Fruit fly (Drosophila melanogaster) whole organism, prepupa: ENCODE measurements around the gene CG15027.

Source experiments
- Blimp-1 ChIP-seq: fragments of 200-800 bp; sonication (Bioruptor generic); optimal IDR thresholded peaks from 3 replicates; lab custom pipeline; 2017; ENCODE audit warnings: missing biosample characterization, missing genetic modification characterization, mild to moderate bottlenecking, moderate library complexity, missing genetic modification reagents
- CG10631 ChIP-seq: fragments of 200-800 bp; sonication (Bioruptor generic); optimal IDR thresholded peaks from 2 replicates; lab custom pipeline; 2016; ENCODE audit warnings: missing biosample characterization, missing genetic modification characterization
- CG10669 ChIP-seq: fragments of 200-800 bp; sonication (Bioruptor generic); optimal IDR thresholded peaks from 3 replicates; lab custom pipeline; 2018; ENCODE audit warnings: missing biosample characterization, mild to moderate bottlenecking, missing genetic modification characterization, moderate library complexity
- CG11294 ChIP-seq: fragments of 200-800 bp; sonication (Bioruptor generic); IDR thresholded peaks from 2 replicates; pipeline ENCODE4 v1.3.6; 2022; ENCODE audit warnings: missing biosample characterization, missing genetic modification characterization
- CG11762 ChIP-seq: fragments of 200-800 bp; sonication (Bioruptor generic); optimal IDR thresholded peaks from 3 replicates; lab custom pipeline; 2016; ENCODE audit warnings: missing biosample characterization, missing genetic modification characterization; ENCODE audit not compliant: insufficient read depth
- CG11902 ChIP-seq: fragments of 200-800 bp; sonication (Bioruptor generic); optimal IDR thresholded peaks from 3 replicates; lab custom pipeline; 2016; ENCODE audit warnings: missing biosample characterization, missing genetic modification characterization
- CG15336 ChIP-seq: fragments of 200-800 bp; sonication (Bioruptor generic); IDR thresholded peaks from 2 replicates; pipeline ENCODE4 v1.3.6; 2022; ENCODE audit warnings: missing biosample characterization, missing genetic modification characterization
- CG1621 ChIP-seq: fragments of 200-800 bp; sonication (Bioruptor generic); optimal IDR thresholded peaks from 3 replicates; lab custom pipeline; 2018; ENCODE audit warnings: missing biosample characterization, mild to moderate bottlenecking, missing genetic modification characterization
- CG16779 ChIP-seq: fragments of 200-800 bp; sonication (Bioruptor generic); optimal IDR thresholded peaks from 3 replicates; lab custom pipeline; 2017; ENCODE audit warnings: missing biosample characterization, mild to moderate bottlenecking, missing genetic modification characterization
- CG3032 ChIP-seq: fragments of 200-800 bp; optimal IDR thresholded peaks from 2 replicates; lab custom pipeline; 2019; ENCODE audit warnings: missing biosample characterization, mild to moderate bottlenecking, missing genetic modification characterization, moderate library complexity
- CG31627 ChIP-seq: fragments of 200-800 bp; sonication (Bioruptor generic); optimal IDR thresholded peaks from 3 replicates; lab custom pipeline; 2016; ENCODE audit warnings: missing biosample characterization, missing genetic modification characterization
- CG32006 ChIP-seq: fragments of 200-800 bp; sonication (Bioruptor generic); optimal IDR thresholded peaks from 3 replicates; lab custom pipeline; 2017; ENCODE audit warnings: missing biosample characterization, mild to moderate bottlenecking, missing genetic modification characterization
- CG34406 ChIP-seq: fragments of 200-800 bp; sonication (Bioruptor generic); optimal IDR thresholded peaks from 3 replicates; lab custom pipeline; 2016; ENCODE audit warnings: missing biosample characterization, missing genetic modification characterization
- CG4318 ChIP-seq: fragments of 200-800 bp; sonication (Bioruptor generic); optimal IDR thresholded peaks from 3 replicates; lab custom pipeline; 2017; ENCODE audit warnings: missing biosample characterization, mild to moderate bottlenecking, missing genetic modification characterization
- CG6163 ChIP-seq: fragments of 200-800 bp; sonication (Bioruptor generic); IDR thresholded peaks from 3 replicates; pipeline ENCODE4 v1.3.6; 2022; ENCODE audit warnings: missing biosample characterization, missing genetic modification characterization
- CG6276 ChIP-seq: fragments of 200-800 bp; sonication (Bioruptor generic); optimal IDR thresholded peaks from 2 replicates; lab custom pipeline; 2017; ENCODE audit warnings: missing biosample characterization, mild to moderate bottlenecking, missing genetic modification characterization
- CG6808 ChIP-seq: fragments of 200-800 bp; sonication (Bioruptor generic); optimal IDR thresholded peaks from 3 replicates; lab custom pipeline; 2017; ENCODE audit warnings: missing biosample characterization, missing genetic modification characterization, mild to moderate bottlenecking, moderate library complexity, missing genetic modification reagents
- CG7368 ChIP-seq: fragments of 200-800 bp; sonication (Bioruptor generic); optimal IDR thresholded peaks from 3 replicates; lab custom pipeline; 2016; ENCODE audit warnings: missing biosample characterization, missing genetic modification characterization
- CG8119 ChIP-seq: fragments of 200-800 bp; sonication (Bioruptor generic); IDR thresholded peaks from 3 replicates; pipeline ENCODE4 v1.3.6; 2022; ENCODE audit warnings: missing biosample characterization, missing genetic modification characterization
- CG8632 ChIP-seq: fragments of 200-800 bp; sonication (Bioruptor generic); optimal IDR thresholded peaks from 3 replicates; lab custom pipeline; 2016; ENCODE audit warnings: missing biosample characterization, missing genetic modification characterization
- CG9139 ChIP-seq: fragments of 200-800 bp; sonication (Bioruptor generic); optimal IDR thresholded peaks from 3 replicates; lab custom pipeline; 2017; ENCODE audit warnings: missing biosample characterization, mild to moderate bottlenecking, missing genetic modification characterization
- Eip75B ChIP-seq: fragments of 200-800 bp; sonication (Bioruptor generic); optimal IDR thresholded peaks from 3 replicates; lab custom pipeline; 2016; ENCODE audit warnings: missing biosample characterization, missing genetic modification characterization
- Eip78C ChIP-seq: fragments of 200-800 bp; sonication (Bioruptor generic); peaks from one replicate; lab custom pipeline; 2016; ENCODE audit warnings: missing biosample characterization, missing genetic modification characterization
- Ets21C ChIP-seq: fragments of 200-800 bp; sonication (Bioruptor generic); optimal IDR thresholded peaks from 3 replicates; lab custom pipeline; 2016; ENCODE audit warnings: missing biosample characterization, missing genetic modification characterization
- Ets96B ChIP-seq: fragments of 200-800 bp; optimal IDR thresholded peaks from 2 replicates; lab custom pipeline; 2019; ENCODE audit warnings: missing biosample characterization, mild to moderate bottlenecking, missing genetic modification characterization, moderate library complexity
- Gug ChIP-seq: fragments of 200-800 bp; sonication (Bioruptor generic); IDR thresholded peaks from 2 replicates; pipeline ENCODE4 v1.3.6; 2022; ENCODE audit warnings: missing biosample characterization, missing genetic modification characterization
- Hr38 ChIP-seq: sonication (Bioruptor generic); optimal IDR thresholded peaks from 2 replicates; lab custom pipeline; 2016; ENCODE audit warnings: missing biosample characterization, missing genetic modification characterization
- Hr39 ChIP-seq: fragments of 200-800 bp; sonication (Bioruptor generic); optimal IDR thresholded peaks from 2 replicates; lab custom pipeline; 2016; ENCODE audit warnings: missing biosample characterization, missing genetic modification characterization
- Hr4 ChIP-seq: fragments of 200-800 bp; sonication (Bioruptor generic); optimal IDR thresholded peaks from 3 replicates; lab custom pipeline; 2016; ENCODE audit warnings: missing biosample characterization, missing genetic modification characterization
- Lpt ChIP-seq: fragments of 200-800 bp; sonication (Bioruptor generic); optimal IDR thresholded peaks from 3 replicates; lab custom pipeline; 2016; ENCODE audit warnings: missing biosample characterization, missing genetic modification characterization
- Met ChIP-seq: fragments of 200-800 bp; sonication (Bioruptor generic); optimal IDR thresholded peaks from 3 replicates; lab custom pipeline; 2016; ENCODE audit warnings: missing biosample characterization, missing genetic modification characterization
- Sox15 ChIP-seq: fragments of 200-800 bp; sonication (Bioruptor generic); optimal IDR thresholded peaks from 3 replicates; lab custom pipeline; 2016; ENCODE audit warnings: missing biosample characterization, missing genetic modification characterization
- acj6 ChIP-seq: fragments of 200-800 bp; sonication (Bioruptor generic); optimal IDR thresholded peaks from 3 replicates; lab custom pipeline; 2016; ENCODE audit warnings: missing biosample characterization, missing genetic modification characterization
- cyc ChIP-seq: fragments of 200-800 bp; sonication (Bioruptor generic); optimal IDR thresholded peaks from 3 replicates; lab custom pipeline; 2016; ENCODE audit warnings: missing biosample characterization, missing genetic modification characterization
- dac ChIP-seq: fragments of 200-800 bp; sonication (Bioruptor generic); optimal IDR thresholded peaks from 2 replicates; lab custom pipeline; 2017; ENCODE audit warnings: missing biosample characterization, mild to moderate bottlenecking, missing genetic modification characterization
- dsx ChIP-seq: fragments of 200-800 bp; optimal IDR thresholded peaks from 3 replicates; lab custom pipeline; 2019; ENCODE audit warnings: missing biosample characterization, mild to moderate bottlenecking, missing genetic modification characterization, moderate library complexity; ENCODE audit not compliant: poor library complexity, severe bottlenecking
- eg ChIP-seq: fragments of 200-800 bp; sonication (Bioruptor generic); IDR thresholded peaks from 3 replicates; pipeline ENCODE4 v1.3.6; 2022; ENCODE audit warnings: missing biosample characterization, missing genetic modification characterization
- esn ChIP-seq: fragments of 200-800 bp; sonication (Bioruptor generic); optimal IDR thresholded peaks from 2 replicates; lab custom pipeline; 2016; ENCODE audit warnings: missing biosample characterization, mild to moderate bottlenecking, missing genetic modification characterization, moderate library complexity
- fd59A ChIP-seq: fragments of 200-800 bp; sonication (Bioruptor generic); optimal IDR thresholded peaks from 2 replicates; lab custom pipeline; 2017; ENCODE audit warnings: missing biosample characterization, mild to moderate bottlenecking, missing genetic modification characterization, missing genetic modification reagents
- fd85E ChIP-seq: fragments of 200-800 bp; sonication (Bioruptor generic); optimal IDR thresholded peaks from 3 replicates; lab custom pipeline; 2016; ENCODE audit warnings: missing biosample characterization, missing genetic modification characterization
- fkh ChIP-seq: fragments of 200-800 bp; sonication (Bioruptor generic); optimal IDR thresholded peaks from 3 replicates; lab custom pipeline; 2017; ENCODE audit warnings: missing biosample characterization, mild to moderate bottlenecking, missing genetic modification characterization, moderate library complexity
- lz ChIP-seq: fragments of 200-800 bp; sonication (Bioruptor generic); optimal IDR thresholded peaks from 3 replicates; lab custom pipeline; 2016; ENCODE audit warnings: missing biosample characterization, missing genetic modification characterization
- pdm3 ChIP-seq: fragments of 200-800 bp; sonication (Bioruptor generic); optimal IDR thresholded peaks from 3 replicates; lab custom pipeline; 2016; ENCODE audit warnings: missing biosample characterization, missing genetic modification characterization
- salr ChIP-seq, 2 experiments: fragments of 200-800 bp; sonication (Bioruptor generic); optimal IDR thresholded peaks; 3 replicates each; lab custom pipeline; 2016 to 2018; ENCODE audit warnings: missing biosample characterization in 2 of 2, missing genetic modification characterization in 2 of 2, mild to moderate bottlenecking in 1 of 2
- ss ChIP-seq, 2 experiments: fragments of 200-800 bp; sonication (Bioruptor generic); optimal IDR thresholded peaks; 2 replicates in 1 of 2; 3 replicates in 1 of 2; lab custom pipeline; 2017 to 2018; ENCODE audit warnings: mild to moderate bottlenecking in 2 of 2, missing biosample characterization in 2 of 2, missing genetic modification characterization in 2 of 2, moderate library complexity in 1 of 2
- topi ChIP-seq: fragments of 200-800 bp; sonication (Bioruptor generic); optimal IDR thresholded peaks from 3 replicates; lab custom pipeline; 2016; ENCODE audit warnings: missing biosample characterization, missing genetic modification characterization
- vri ChIP-seq: fragments of 200-800 bp; sonication (Bioruptor generic); optimal IDR thresholded peaks from 3 replicates; lab custom pipeline; 2016; ENCODE audit warnings: missing biosample characterization, mild to moderate bottlenecking, missing genetic modification characterization

Gene CG15027

DNA sequence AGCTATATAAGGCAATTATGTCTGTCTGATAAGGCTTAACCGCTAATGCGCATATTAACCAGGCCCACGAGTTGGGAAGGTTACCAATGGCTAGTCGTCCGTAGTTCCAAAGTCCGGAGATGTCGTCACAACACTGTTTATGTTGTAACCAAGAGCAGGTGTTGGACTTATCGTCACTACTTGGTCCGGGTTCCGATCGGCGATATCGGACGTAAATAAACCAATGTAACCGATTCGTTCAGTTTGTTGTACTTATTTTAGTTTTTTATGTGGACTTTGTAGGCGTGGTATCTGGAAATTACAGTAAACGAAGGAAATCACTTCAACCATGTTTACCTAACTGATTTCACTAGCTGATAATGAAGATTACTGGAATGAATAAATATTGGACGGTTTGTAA, 7.2 kb downstream of the CG15027 start:
- TF ChIP-seq CG16779 (tag; lab: Kevin White, UChicago) (no peak), Sox15 (GFP tag; lab: Kevin White, UChicago) (no peak), fd59A (no peak), cyc (GFP tag; lab: Kevin White, UChicago) (no peak), ss (GFP tag; optimal IDR thresholded peaks at IDR 0.05; lab: Kevin White, UChicago) (peak in 1 of 2 experiments; percentile 51), salr (GFP tag; optimal IDR thresholded peaks at IDR 0.05; lab: Kevin White, UChicago) (peak in 1 of 2 experiments; percentile 17), CG10669 (GFP tag; lab: Kevin White, UChicago) (peak; percentile 32), topi (no peak), CG10631 (GFP tag; lab: Kevin White, UChicago) (no peak), CG11762 (GFP tag; lab: Kevin White, UChicago) (no peak), eg (GFP tag; lab: Robert Waterston, UW) (no peak), CG9139 (peak; percentile 47), Hr39 (GFP tag; lab: Kevin White, UChicago) (no peak), CG15336 (no peak; the same call in 1 of the 2 replicates), CG7368 (GFP tag; lab: Kevin White, UChicago) (no peak), CG32006 (no peak), Lpt (GFP tag; lab: Kevin White, UChicago) (no peak), CG6276 (GFP tag; lab: Kevin White, UChicago) (no peak), CG34406 (GFP tag; lab: Kevin White, UChicago) (no peak), lz (GFP tag; lab: Kevin White, UChicago) (no peak), CG11294 (GFP tag; lab: Robert Waterston, UW) (no peak), Eip75B (GFP tag; lab: Kevin White, UChicago) (no peak), fkh (GFP tag; lab: Kevin White, UChicago) (peak; percentile 86), acj6 (GFP tag; lab: Kevin White, UChicago) (no peak), CG6808 (GFP tag; lab: Kevin White, UChicago) (peak; percentile 36), CG4318 (no peak), Hr38 (GFP tag; lab: Kevin White, UChicago) (no peak), Blimp-1 (GFP tag; lab: Kevin White, UChicago) (no peak), CG1621 (peak; percentile 22), CG31627 (GFP tag; lab: Kevin White, UChicago) (no peak), CG8632 (GFP tag; lab: Kevin White, UChicago) (peak; percentile 5), Eip78C (peak; percentile 71)

DNA sequence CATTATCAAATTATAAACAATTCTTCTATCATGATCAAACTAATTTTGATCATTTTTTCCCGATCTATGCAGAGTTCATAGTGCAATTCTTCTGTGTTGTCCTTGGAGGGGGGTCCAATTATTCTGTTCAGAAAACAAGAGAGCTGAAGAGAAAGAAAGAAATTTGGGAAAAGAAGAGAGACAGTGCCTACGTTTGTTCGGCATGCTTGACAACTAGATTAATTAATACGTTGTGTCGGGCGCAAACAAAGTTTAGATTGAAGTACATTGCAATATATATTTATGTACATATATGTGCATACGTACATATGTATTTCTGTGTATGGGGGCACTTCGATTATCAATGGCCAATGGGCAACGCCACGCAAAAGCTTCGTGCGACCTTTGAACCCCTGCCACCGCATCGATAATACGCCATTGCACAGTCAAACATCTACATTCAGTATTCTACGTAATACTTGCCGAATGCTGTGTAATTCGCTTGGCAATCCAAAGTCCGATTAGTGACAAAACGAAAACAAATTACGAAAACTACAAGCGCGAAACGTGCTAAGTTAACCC, 8.0 kb downstream of the CG15027 start:
- TF ChIP-seq CG10669 (GFP tag; lab: Kevin White, UChicago), result no peak
- TF ChIP-seq ss (GFP tag; optimal IDR thresholded peaks at IDR 0.05; lab: Kevin White, UChicago), result peak; percentile 33 to 46
- peak; percentile 21 for TF ChIP-seq CG16779 (tag; lab: Kevin White, UChicago)
- no peak for TF ChIP-seq cyc (GFP tag; lab: Kevin White, UChicago)
- no peak for TF ChIP-seq CG10631 (GFP tag; lab: Kevin White, UChicago)
- no peak for TF ChIP-seq CG8632 (GFP tag; lab: Kevin White, UChicago)
- no peak for TF ChIP-seq CG11294 (GFP tag; lab: Robert Waterston, UW)
- no peak for TF ChIP-seq CG8119 (GFP tag; lab: Robert Waterston, UW)
- TF ChIP-seq Hr4 (GFP tag; lab: Kevin White, UChicago), result no peak
- TF ChIP-seq fd85E (GFP tag; lab: Kevin White, UChicago), result no peak
- TF ChIP-seq Hr38 (GFP tag; lab: Kevin White, UChicago), result no peak
- TF ChIP-seq Met (GFP tag; lab: Kevin White, UChicago), result no peak
- TF ChIP-seq Gug, result no peak
- no peak for TF ChIP-seq CG11902 (GFP tag; lab: Kevin White, UChicago)
- TF ChIP-seq CG32006, result no peak
- TF ChIP-seq CG34406 (GFP tag; lab: Kevin White, UChicago), result no peak
- TF ChIP-seq CG6276 (GFP tag; lab: Kevin White, UChicago), result peak; percentile 28
- 0 out of 3 replicates have a peak, but pooled peaks have one; percentile 19 for TF ChIP-seq eg (GFP tag; lab: Robert Waterston, UW)
- TF ChIP-seq fd59A, result no peak
- TF ChIP-seq vri (GFP tag; lab: Kevin White, UChicago), result no peak
- TF ChIP-seq CG7368 (GFP tag; lab: Kevin White, UChicago), result no peak
- no peak for TF ChIP-seq pdm3 (GFP tag; lab: Kevin White, UChicago)
- no peak for TF ChIP-seq CG3032 (tag; lab: Kevin White, UChicago)
- no peak for TF ChIP-seq CG15336
- no peak for TF ChIP-seq Ets21C
- TF ChIP-seq Blimp-1 (GFP tag; lab: Kevin White, UChicago), result no peak
- no peak for TF ChIP-seq topi
- no peak for TF ChIP-seq CG6163
- no peak for TF ChIP-seq dsx
- TF ChIP-seq Ets96B (tag; lab: Kevin White, UChicago), result no peak
- TF ChIP-seq dac, result no peak
- TF ChIP-seq esn (GFP tag; lab: Kevin White, UChicago), result no peak
